ENCODE assay signal across 1 fruit fly cellular context in genomic region chr3R:20587630-20588479, dm6.
TF ChIP-seq lines count a peak whose summit lies in the region.

Septin2 (minus strand) TSS chr3R:20588356.

TF ChIP-seq in whole organism, embryonic, 481 proteins besides CTCF, POLR2A, EP300 and RAD21 (continued from another document and continues in another):
- TF ChIP-seq Asciz (GFP tag; optimal IDR thresholded peaks at IDR 0.05; lab: Kevin White, UChicago) (peak; percentile 94), CG11247 (GFP tag; IDR thresholded peaks at IDR 0.05; lab: Robert Waterston, UW) (no peak), CkIIα-i1 (GFP tag; IDR thresholded peaks at IDR 0.05; lab: Robert Waterston, UW) (0 out of 2 replicates have a peak, but pooled peaks have one; percentile 11), CG10565 (GFP tag; optimal IDR thresholded peaks at IDR 0.05; lab: Kevin White, UChicago) (peak; percentile 34), crc (GFP tag; optimal IDR thresholded peaks at IDR 0.05; lab: Kevin White, UChicago) (peak; percentile 53), B-H1 (GFP tag; IDR thresholded peaks at IDR 0.05; lab: Robert Waterston, UW) (peak; percentile 61; the same call in 1 of the 3 replicates), HmgZ (tag; optimal IDR thresholded peaks at IDR 0.05; lab: Kevin White, UChicago) (peak; percentile 19), Antp (GFP tag; optimal IDR thresholded peaks at IDR 0.05; lab: Kevin White, UChicago) (peak; percentile 25), Stat92E (GFP tag; optimal IDR thresholded peaks at IDR 0.05; lab: Kevin White, UChicago) (no peak), dati (GFP tag; IDR thresholded peaks at IDR 0.05; lab: Robert Waterston, UW) (no peak), CG7987 (GFP tag; optimal IDR thresholded peaks at IDR 0.05; lab: Kevin White, UChicago) (no peak), emc (GFP tag; optimal IDR thresholded peaks at IDR 0.05; lab: Kevin White, UChicago) (no peak), CG2875 (GFP tag; optimal IDR thresholded peaks at IDR 0.05; lab: Kevin White, UChicago) (peak; percentile 79), CG12659 (GFP tag; optimal IDR thresholded peaks at IDR 0.05; lab: Kevin White, UChicago) (peak; percentile 72), vnd (GFP tag; IDR thresholded peaks at IDR 0.05; lab: Robert Waterston, UW; ENCODE audit: partially characterized antibody) (no peak), ac (GFP tag; optimal IDR thresholded peaks at IDR 0.05; lab: Kevin White, UChicago) (peak; percentile 46), Myb (GFP tag; optimal IDR thresholded peaks at IDR 0.05; lab: Kevin White, UChicago) (peak; percentile 17), MESR4 (GFP tag; optimal IDR thresholded peaks at IDR 0.05; lab: Kevin White, UChicago) (peak; percentile 97), sim (GFP tag; IDR thresholded peaks at IDR 0.05; lab: Robert Waterston, UW) (peak; percentile 44; the same call in 1 of the 2 replicates), stwl (tag; optimal IDR thresholded peaks at IDR 0.05; lab: Kevin White, UChicago) (no peak), ato (GFP tag; IDR thresholded peaks at IDR 0.05; lab: Robert Waterston, UW; ENCODE audit: partially characterized antibody) (no peak), CG3163 (GFP tag; optimal IDR thresholded peaks at IDR 0.05; lab: Kevin White, UChicago) (no peak), inv (GFP tag; IDR thresholded peaks at IDR 0.05; lab: Robert Waterston, UW; ENCODE audit: partially characterized antibody) (no peak), chinmo (GFP tag; IDR thresholded peaks at IDR 0.05; lab: Robert Waterston, UW; ENCODE audit: partially characterized antibody) (0 out of 4 replicates have a peak, but pooled peaks have one; percentile 28), CG8290 (GFP tag; optimal IDR thresholded peaks at IDR 0.05; lab: Kevin White, UChicago) (peak; percentile 37), CG8290 (tag; optimal IDR thresholded peaks at IDR 0.05; lab: Kevin White, UChicago) (peak in 1 of 2 experiments; percentile 61), CG6854 (GFP tag; optimal IDR thresholded peaks at IDR 0.05; lab: Kevin White, UChicago) (peak; percentile 54), vfl (GFP tag; optimal IDR thresholded peaks at IDR 0.05; lab: Kevin White, UChicago) (no peak), eyg (GFP tag; optimal IDR thresholded peaks at IDR 0.05; lab: Kevin White, UChicago) (no peak), peb (GFP tag; IDR thresholded peaks at IDR 0.05; lab: Robert Waterston, UW) (0 out of 2 replicates have a peak, but pooled peaks have one; percentile 15), so (GFP tag; IDR thresholded peaks at IDR 0.05; lab: Robert Waterston, UW) (peak; percentile 83; the same call in 2 of the 3 replicates), CG9817 (tag; optimal IDR thresholded peaks at IDR 0.05; lab: Kevin White, UChicago) (peak; percentile 34), HmgD (GFP tag; optimal IDR thresholded peaks at IDR 0.05; lab: Kevin White, UChicago) (no peak), CG12104 (GFP tag; optimal IDR thresholded peaks at IDR 0.05; lab: Kevin White, UChicago) (peak; percentile 83), unc-4 (GFP tag; IDR thresholded peaks at IDR 0.05; lab: Robert Waterston, UW; ENCODE audit: partially characterized antibody) (0 out of 2 replicates have a peak, but pooled peaks have one; percentile 32), Oli (tag; optimal IDR thresholded peaks at IDR 0.05; lab: Kevin White, UChicago) (peak; percentile 86), CG30403 (GFP tag; optimal IDR thresholded peaks at IDR 0.05; lab: Kevin White, UChicago) (peak; percentile 81), wek (GFP tag; optimal IDR thresholded peaks at IDR 0.05; lab: Kevin White, UChicago) (peak; percentile 45), CG10654 (GFP tag; optimal IDR thresholded peaks at IDR 0.05; lab: Kevin White, UChicago) (peak; percentile 63), Hr78 (GFP tag; optimal IDR thresholded peaks at IDR 0.05; lab: Kevin White, UChicago) (peak in 1 of 2 experiments; percentile 62), CG5245 (GFP tag; optimal IDR thresholded peaks at IDR 0.05; lab: Kevin White, UChicago) (peak; percentile 42), da (GFP tag; optimal IDR thresholded peaks at IDR 0.05; lab: Kevin White, UChicago) (no peak), Hand (GFP tag; optimal IDR thresholded peaks at IDR 0.05; lab: Kevin White, UChicago) (peak; percentile 33), nerfin-2 (GFP tag; IDR thresholded peaks at IDR 0.05; lab: Robert Waterston, UW; ENCODE audit: partially characterized antibody) (no peak), dmrt11E (tag; optimal IDR thresholded peaks at IDR 0.05; lab: Kevin White, UChicago) (peak; percentile 78), CG15696 (tag; optimal IDR thresholded peaks at IDR 0.05; lab: Kevin White, UChicago) (peak; percentile 70), CG31224 (GFP tag; IDR thresholded peaks at IDR 0.05; lab: Robert Waterston, UW) (no peak), scrt (GFP tag; optimal IDR thresholded peaks at IDR 0.05; lab: Kevin White, UChicago) (peak; percentile 63), CG11456 (GFP tag; IDR thresholded peaks at IDR 0.05; lab: Robert Waterston, UW) (peak; percentile 42; the same call in 1 of the 3 replicates), Six4 (GFP tag; optimal IDR thresholded peaks at IDR 0.05; lab: Kevin White, UChicago) (peak; percentile 81), Bdp1 (GFP tag; optimal IDR thresholded peaks at IDR 0.05; lab: Kevin White, UChicago) (peak; percentile 44), Dbx (GFP tag; IDR thresholded peaks at IDR 0.05; lab: Robert Waterston, UW) (no peak), CG18476 (GFP tag; optimal IDR thresholded peaks at IDR 0.05; lab: Kevin White, UChicago) (peak; percentile 81), ATbp (GFP tag; optimal IDR thresholded peaks at IDR 0.05; lab: Kevin White, UChicago) (peak; percentile 86), kay (GFP tag; optimal IDR thresholded peaks at IDR 0.05; lab: Kevin White, UChicago) (peak; percentile 68), ash1 (GFP tag; optimal IDR thresholded peaks at IDR 0.05; lab: Kevin White, UChicago) (no peak), Lhr (GFP tag; optimal IDR thresholded peaks at IDR 0.05; lab: Kevin White, UChicago) (peak; percentile 70), lov (optimal IDR thresholded peaks at IDR 0.05; lab: Kevin White, UChicago) (no peak), lov (GFP tag; IDR thresholded peaks at IDR 0.05; lab: Robert Waterston, UW) (0 out of 3 replicates have a peak, but pooled peaks have one; percentile 21), CG17802 (tag; optimal IDR thresholded peaks at IDR 0.05; lab: Kevin White, UChicago) (peak; percentile 66), tup (GFP tag; optimal IDR thresholded peaks at IDR 0.05; lab: Kevin White, UChicago) (peak; percentile 55), CG9797 (GFP tag; optimal IDR thresholded peaks at IDR 0.05; lab: Kevin White, UChicago) (peak; percentile 68), lab (GFP tag; optimal IDR thresholded peaks at IDR 0.05; lab: Kevin White, UChicago) (peak; percentile 82), ind (GFP tag; optimal IDR thresholded peaks at IDR 0.05; lab: Kevin White, UChicago) (peak; percentile 69), CG4617 (GFP tag; optimal IDR thresholded peaks at IDR 0.05; lab: Kevin White, UChicago; ENCODE audit: borderline replicate concordance) (no peak), CG16815 (GFP tag; optimal IDR thresholded peaks at IDR 0.05; lab: Kevin White, UChicago) (peak; percentile 55), CG34224 (GFP tag; IDR thresholded peaks at IDR 0.05; lab: Robert Waterston, UW; ENCODE audit: partially characterized antibody) (no peak), CG10321 (GFP tag; IDR thresholded peaks at IDR 0.05; lab: Robert Waterston, UW) (peak; percentile 47; the same call in 1 of the 2 replicates), CG11085 (GFP tag; IDR thresholded peaks at IDR 0.05; lab: Robert Waterston, UW) (no peak), CG11695 (GFP tag; IDR thresholded peaks at IDR 0.05; lab: Robert Waterston, UW) (peak; percentile 82), Ravus (GFP tag; IDR thresholded peaks at IDR 0.05; lab: Robert Waterston, UW) (no peak), CG12236 (GFP tag; optimal IDR thresholded peaks at IDR 0.05; lab: Kevin White, UChicago) (peak; percentile 50), tll (GFP tag; optimal IDR thresholded peaks at IDR 0.05; lab: Kevin White, UChicago) (no peak), sisA (GFP tag; IDR thresholded peaks at IDR 0.05; lab: Robert Waterston, UW) (peak; percentile 75), Drgx (GFP tag; IDR thresholded peaks at IDR 0.05; lab: Robert Waterston, UW) (peak; percentile 80), pfk (GFP tag; optimal IDR thresholded peaks at IDR 0.05; lab: Kevin White, UChicago) (no peak), yki (optimal IDR thresholded peaks at IDR 0.05; lab: Kevin White, UChicago) (no peak), D (optimal IDR thresholded peaks at IDR 0.05; lab: Kevin White, UChicago) (no peak), D (GFP tag; optimal IDR thresholded peaks at IDR 0.05; lab: Kevin White, UChicago) (peak; percentile 89), CG2199 (GFP tag; IDR thresholded peaks at IDR 0.05; lab: Robert Waterston, UW) (0 out of 3 replicates have a peak, but pooled peaks have one; percentile 46), nerfin-1 (tag; optimal IDR thresholded peaks at IDR 0.05; lab: Kevin White, UChicago) (peak; percentile 77), row (GFP tag; IDR thresholded peaks at IDR 0.05; lab: Robert Waterston, UW) (peak; percentile 70), CG8388 (GFP tag; optimal IDR thresholded peaks at IDR 0.05; lab: Kevin White, UChicago) (peak; percentile 81), CG10366 (GFP tag; IDR thresholded peaks at IDR 0.05; lab: Robert Waterston, UW) (peak; percentile 49; the same call in 1 of the 2 replicates), Gsc (GFP tag; IDR thresholded peaks at IDR 0.05; lab: Robert Waterston, UW) (peak; percentile 11; the same call in 1 of the 2 replicates), CG9932 (GFP tag; IDR thresholded peaks at IDR 0.05; lab: Robert Waterston, UW) (no peak), CG5180 (GFP tag; optimal IDR thresholded peaks at IDR 0.05; lab: Kevin White, UChicago) (peak; percentile 75), CG31388 (GFP tag; optimal IDR thresholded peaks at IDR 0.05; lab: Kevin White, UChicago) (peak; percentile 63), Ada2b (GFP tag; IDR thresholded peaks at IDR 0.05; lab: Robert Waterston, UW) (peak; percentile 58; the same call in 1 of the 2 replicates), CG43689 (GFP tag; IDR thresholded peaks at IDR 0.05; lab: Robert Waterston, UW) (no peak), fd64A (GFP tag; optimal IDR thresholded peaks at IDR 0.05; lab: Kevin White, UChicago) (peak; percentile 66), Mes4 (GFP tag; optimal IDR thresholded peaks at IDR 0.05; lab: Kevin White, UChicago) (peak; percentile 65), Neu2 (GFP tag; optimal IDR thresholded peaks at IDR 0.05; lab: Kevin White, UChicago; ENCODE audit: borderline replicate concordance) (no peak), gt (GFP tag; IDR thresholded peaks at IDR 0.05; lab: Robert Waterston, UW) (no peak), CG9727 (GFP tag; optimal IDR thresholded peaks at IDR 0.05; lab: Kevin White, UChicago) (peak; percentile 89), CG6791 (GFP tag; IDR thresholded peaks at IDR 0.05; lab: Robert Waterston, UW; ENCODE audit: partially characterized antibody) (no peak), CG2120 (GFP tag; optimal IDR thresholded peaks at IDR 0.05; lab: Kevin White, UChicago) (peak; percentile 52), dpn (GFP tag; optimal IDR thresholded peaks at IDR 0.05; lab: Kevin White, UChicago) (peak; percentile 49 to 75), CG1647 (GFP tag; optimal IDR thresholded peaks at IDR 0.05; lab: Kevin White, UChicago) (peak; percentile 68), C15 (GFP tag; IDR thresholded peaks at IDR 0.05; lab: Robert Waterston, UW) (no peak), otp (GFP tag; IDR thresholded peaks at IDR 0.05; lab: Robert Waterston, UW) (no peak; the same call in 2 of the 3 replicates), CHES-1-like (GFP tag; optimal IDR thresholded peaks at IDR 0.05; lab: Kevin White, UChicago) (peak; percentile 66), Xbp1 (GFP tag; optimal IDR thresholded peaks at IDR 0.05; lab: Kevin White, UChicago) (peak; percentile 79), gsb (GFP tag; IDR thresholded peaks at IDR 0.05; lab: Robert Waterston, UW) (no peak), D19B (GFP tag; optimal IDR thresholded peaks at IDR 0.05; lab: Kevin White, UChicago) (peak; percentile 32), CG17568 (GFP tag; optimal IDR thresholded peaks at IDR 0.05; lab: Kevin White, UChicago) (peak; percentile 77), NC2α (GFP tag; optimal IDR thresholded peaks at IDR 0.05; lab: Kevin White, UChicago) (peak; percentile 46), CG6683 (GFP tag; optimal IDR thresholded peaks at IDR 0.05; lab: Kevin White, UChicago) (peak; percentile 38), E2f1 (GFP tag; IDR thresholded peaks at IDR 0.05; lab: Robert Waterston, UW) (peak; percentile 52), CG10274 (GFP tag; optimal IDR thresholded peaks at IDR 0.05; lab: Kevin White, UChicago) (peak; percentile 33), CG31365 (tag; optimal IDR thresholded peaks at IDR 0.05; lab: Kevin White, UChicago) (peak; percentile 24), CG7556 (GFP tag; optimal IDR thresholded peaks at IDR 0.05; lab: Kevin White, UChicago) (peak; percentile 83), h (optimal IDR thresholded peaks at IDR 0.05; lab: Kevin White, UChicago) (no peak), CG4820 (GFP tag; optimal IDR thresholded peaks at IDR 0.05; lab: Kevin White, UChicago) (peak; percentile 82), Pdp1 (GFP tag; optimal IDR thresholded peaks at IDR 0.05; lab: Kevin White, UChicago) (peak; percentile 34 to 50), crp (GFP tag; optimal IDR thresholded peaks at IDR 0.05; lab: Kevin White, UChicago) (no peak), pita (GFP tag; optimal IDR thresholded peaks at IDR 0.05; lab: Kevin White, UChicago) (no peak), CG7786 (GFP tag; optimal IDR thresholded peaks at IDR 0.05; lab: Kevin White, UChicago) (peak; percentile 45), Atf-2 (GFP tag; optimal IDR thresholded peaks at IDR 0.05; lab: Kevin White, UChicago) (peak; percentile 49), gcm (GFP tag; optimal IDR thresholded peaks at IDR 0.05; lab: Kevin White, UChicago) (peak; percentile 86), CG3065 (GFP tag; optimal IDR thresholded peaks at IDR 0.05; lab: Kevin White, UChicago) (no peak), NC2β (GFP tag; optimal IDR thresholded peaks at IDR 0.05; lab: Kevin White, UChicago) (peak; percentile 64), CG1792 (GFP tag; optimal IDR thresholded peaks at IDR 0.05; lab: Kevin White, UChicago) (peak; percentile 61), CG17829 (tag; optimal IDR thresholded peaks at IDR 0.05; lab: Kevin White, UChicago) (peak; percentile 82), gce (GFP tag; IDR thresholded peaks at IDR 0.05; lab: Robert Waterston, UW) (no peak), bowl (GFP tag; IDR thresholded peaks at IDR 0.05; lab: Robert Waterston, UW) (no peak), NFAT (GFP tag; IDR thresholded peaks at IDR 0.05; lab: Robert Waterston, UW) (no peak), CG4730 (GFP tag; IDR thresholded peaks at IDR 0.05; lab: Robert Waterston, UW) (peak; percentile 41; the same call in 1 of the 2 replicates), CG13624 (GFP tag; optimal IDR thresholded peaks at IDR 0.05; lab: Kevin White, UChicago) (peak; percentile 55)
